Fruit fly (Drosophila melanogaster) whole organism, embryonic: Measurements from ENCODE around the gene CG1463.
A peak's percentile ranks its signal among the peaks of the same experiment; 100 is the strongest.

Experiments
- BtbVII ChIP-seq: fragments of 200-800 bp; sonication (Bioruptor generic); optimal IDR thresholded peaks from 3 replicates; lab custom pipeline; 2017; ENCODE audit warnings: missing biosample characterization, mild to moderate bottlenecking, missing genetic modification characterization
- CG10654 ChIP-seq: fragments of 200-800 bp; sonication (Bioruptor generic); optimal IDR thresholded peaks from 2 replicates; lab custom pipeline; 2016; ENCODE audit warnings: missing biosample characterization, missing genetic modification characterization
- CG11398 ChIP-seq: fragments of 200-800 bp; sonication (Bioruptor generic); optimal IDR thresholded peaks from 2 replicates; lab custom pipeline; 2016; ENCODE audit warnings: missing biosample characterization, missing genetic modification characterization
- CG11504 ChIP-seq: fragments of 200-800 bp; sonication (Bioruptor generic); optimal IDR thresholded peaks from 3 replicates; lab custom pipeline; 2019; ENCODE audit warnings: missing biosample characterization, mild to moderate bottlenecking, missing genetic modification characterization, moderate library complexity
- CG11723 ChIP-seq: fragments of 200-800 bp; sonication (Bioruptor generic); optimal IDR thresholded peaks from 2 replicates; lab custom pipeline; 2017; ENCODE audit warnings: missing biosample characterization, mild to moderate bottlenecking, missing genetic modification characterization
- CG12391 ChIP-seq: fragments of 200-800 bp; sonication (Bioruptor generic); optimal IDR thresholded peaks from 3 replicates; lab custom pipeline; 2018; ENCODE audit warnings: missing biosample characterization, mild to moderate bottlenecking, missing genetic modification characterization, moderate library complexity
- CG13287 ChIP-seq: fragments of 200-800 bp; sonication (Bioruptor generic); IDR thresholded peaks from 2 replicates; pipeline ENCODE4 v1.3.6; 2022; ENCODE audit warnings: missing biosample characterization, missing genetic modification characterization; ENCODE audit not compliant: partially characterized antibody
- CG14441 ChIP-seq: fragments of 200-800 bp; sonication (Bioruptor generic); IDR thresholded peaks from 2 replicates; pipeline ENCODE4 v1.3.6; 2022; ENCODE audit warnings: missing biosample characterization, missing genetic modification characterization
- CG16779 ChIP-seq: fragments of 200-800 bp; sonication (Bioruptor generic); IDR thresholded peaks from 2 replicates; pipeline ENCODE4 v1.3.6; 2022; ENCODE audit warnings: missing biosample characterization, missing genetic modification characterization
- CG17385 ChIP-seq: fragments of 200-800 bp; sonication (Bioruptor generic); optimal IDR thresholded peaks from 3 replicates; lab custom pipeline; 2018; ENCODE audit warnings: missing biosample characterization, mild to moderate bottlenecking, missing genetic modification characterization
- CG18619 ChIP-seq: fragments of 200-800 bp; sonication (Bioruptor generic); optimal IDR thresholded peaks from 3 replicates; lab custom pipeline; 2017; ENCODE audit warnings: missing biosample characterization, mild to moderate bottlenecking, missing genetic modification characterization
- CG30020 ChIP-seq: fragments of 200-800 bp; optimal IDR thresholded peaks from 2 replicates; lab custom pipeline; 2019; ENCODE audit warnings: missing biosample characterization, mild to moderate bottlenecking, missing genetic modification characterization, moderate library complexity
- CG33213 ChIP-seq: fragments of 200-800 bp; sonication (Bioruptor generic); optimal IDR thresholded peaks from 3 replicates; lab custom pipeline; 2016; ENCODE audit warnings: missing biosample characterization, missing genetic modification characterization
- CG3726 ChIP-seq: fragments of 200-800 bp; sonication (Bioruptor generic); IDR thresholded peaks from 3 replicates; pipeline ENCODE4, ENCODE4 v1.3.6; 2022; ENCODE audit warnings: missing biosample characterization, missing genetic modification characterization
- CG6272 ChIP-seq: fragments of 200-800 bp; sonication (Bioruptor generic); IDR thresholded peaks from 2 replicates; pipeline ENCODE4 v1.3.6; 2022; ENCODE audit warnings: missing biosample characterization, missing genetic modification characterization
- CG7928 ChIP-seq: fragments of 200-800 bp; sonication (Bioruptor generic); optimal IDR thresholded peaks from 2 replicates; lab custom pipeline; 2017; ENCODE audit warnings: missing biosample characterization, mild to moderate bottlenecking, missing genetic modification characterization
- CG8478 ChIP-seq: fragments of >200 bp; optimal IDR thresholded peaks from 2 replicates; lab custom pipeline; 2018
- CG8924 ChIP-seq: fragments of 200-800 bp; optimal IDR thresholded peaks from 3 replicates; lab custom pipeline; 2019; ENCODE audit warnings: missing biosample characterization, mild to moderate bottlenecking, missing genetic modification characterization, moderate library complexity
- CG9437 ChIP-seq: fragments of 200-800 bp; sonication (Bioruptor generic); optimal IDR thresholded peaks from 2 replicates; lab custom pipeline; 2018; ENCODE audit warnings: missing biosample characterization, mild to moderate bottlenecking, missing genetic modification characterization
- CG9609 ChIP-seq: fragments of 200-800 bp; sonication (Bioruptor generic); optimal IDR thresholded peaks from 3 replicates; lab custom pipeline; 2016; ENCODE audit warnings: missing biosample characterization, missing genetic modification characterization
- CrebB ChIP-seq: fragments of 200-800 bp; sonication (Bioruptor generic); optimal IDR thresholded peaks from 3 replicates; lab custom pipeline; 2018; ENCODE audit warnings: missing biosample characterization, mild to moderate bottlenecking, missing genetic modification characterization
- Dll ChIP-seq: fragments of 200-800 bp; sonication (Bioruptor generic); IDR thresholded peaks from 4 replicates; pipeline ENCODE4 v1.3.6; 2022; ENCODE audit warnings: missing biosample characterization, missing genetic modification characterization; ENCODE audit not compliant: partially characterized antibody
- Drgx ChIP-seq: fragments of 200-800 bp; sonication (Bioruptor generic); IDR thresholded peaks from 2 replicates; pipeline ENCODE4 v1.3.6; 2022; ENCODE audit warnings: missing biosample characterization, missing genetic modification characterization
- Hand ChIP-seq: fragments of 200-800 bp; sonication (Bioruptor generic); optimal IDR thresholded peaks from 2 replicates; lab custom pipeline; 2017; ENCODE audit warnings: mild to moderate bottlenecking, missing biosample characterization, missing genetic modification reagents, missing genetic modification characterization
- Hr3 ChIP-seq: fragments of 200-800 bp; sonication (Bioruptor generic); optimal IDR thresholded peaks from 3 replicates; lab custom pipeline; 2016; ENCODE audit warnings: missing biosample characterization, missing genetic modification characterization
- Hr51 ChIP-seq, 2 experiments: fragments of 200-800 bp; sonication (Bioruptor generic); optimal IDR thresholded peaks; 2 replicates in 1 of 2; 3 replicates in 1 of 2; lab custom pipeline; 2016 to 2018; ENCODE audit warnings: missing biosample characterization in 2 of 2, missing genetic modification characterization in 2 of 2, mild to moderate bottlenecking in 1 of 2, moderate library complexity in 1 of 2
- Med ChIP-seq: fragments of 200-800 bp; sonication (Bioruptor generic); peaks from one replicate; lab custom pipeline; 2016; ENCODE audit warnings: missing biosample characterization, missing genetic modification characterization, mild to moderate bottlenecking, inconsistent platforms, moderate library complexity
- Mes4 ChIP-seq: fragments of 200-800 bp; sonication (Bioruptor generic); optimal IDR thresholded peaks from 2 replicates; lab custom pipeline; 2016; ENCODE audit warnings: missing biosample characterization, missing genetic modification characterization
- NC2β ChIP-seq: fragments of 200-800 bp; sonication (Bioruptor generic); optimal IDR thresholded peaks from 2 replicates; lab custom pipeline; 2016; ENCODE audit warnings: missing biosample characterization, missing genetic modification characterization
- Nf-YA ChIP-seq: fragments of 200-800 bp; sonication (Bioruptor generic); IDR thresholded peaks from 2 replicates; pipeline ENCODE4 v1.3.6; 2022; ENCODE audit warnings: missing biosample characterization, missing genetic modification characterization
- NfI ChIP-seq: fragments of 200-800 bp; sonication (Bioruptor generic); optimal IDR thresholded peaks from 3 replicates; lab custom pipeline; 2018; ENCODE audit warnings: missing biosample characterization, mild to moderate bottlenecking, missing genetic modification characterization, moderate library complexity
- Oaz ChIP-seq: fragments of 200-800 bp; sonication (Bioruptor generic); IDR thresholded peaks from 2 replicates; pipeline ENCODE4 v1.3.6; 2022; ENCODE audit warnings: missing biosample characterization, missing genetic modification characterization
- Oli ChIP-seq: fragments of 200-800 bp; sonication (Bioruptor generic); optimal IDR thresholded peaks from 2 replicates; lab custom pipeline; 2018; ENCODE audit warnings: missing biosample characterization, mild to moderate bottlenecking, missing genetic modification characterization, moderate library complexity
- Xrp1 ChIP-seq: fragments of 200-800 bp; sonication (Bioruptor generic); IDR thresholded peaks from 2 replicates; pipeline ENCODE4 v1.3.6; 2022; ENCODE audit warnings: missing biosample characterization, missing genetic modification characterization
- bbx ChIP-seq: fragments of 200-800 bp; sonication (Bioruptor generic); IDR thresholded peaks from 2 replicates; pipeline ENCODE4 v1.3.6; 2022; ENCODE audit warnings: missing biosample characterization, missing genetic modification characterization; ENCODE audit not compliant: partially characterized antibody
- cas ChIP-seq: fragments of 200-800 bp; sonication (Bioruptor generic); IDR thresholded peaks from 2 replicates; pipeline ENCODE4 v1.3.6; 2022; ENCODE audit warnings: missing biosample characterization, missing genetic modification characterization
- caup ChIP-seq: fragments of 200-800 bp; sonication (Bioruptor generic); optimal IDR thresholded peaks from 3 replicates; lab custom pipeline; 2017; ENCODE audit warnings: missing biosample characterization, mild to moderate bottlenecking, missing genetic modification characterization, moderate library complexity; ENCODE audit not compliant: severe bottlenecking
- chif ChIP-seq, 2 experiments: fragments of 200-800 bp; sonication (Bioruptor generic); optimal IDR thresholded peaks; 3 replicates each; lab custom pipeline; 2016; ENCODE audit warnings: missing biosample characterization in 2 of 2, missing genetic modification characterization in 2 of 2
- eyg ChIP-seq: fragments of 200-800 bp; sonication (Bioruptor generic); optimal IDR thresholded peaks from 3 replicates; lab custom pipeline; 2016; ENCODE audit warnings: missing biosample characterization, missing genetic modification characterization
- gce ChIP-seq: fragments of 200-800 bp; sonication (Bioruptor generic); IDR thresholded peaks from 3 replicates; pipeline ENCODE4 v1.3.6; 2022; ENCODE audit warnings: missing biosample characterization, missing genetic modification characterization
- hbn ChIP-seq: fragments of 200-800 bp; sonication (Bioruptor generic); IDR thresholded peaks from 2 replicates; pipeline ENCODE4 v1.3.6; 2022; ENCODE audit warnings: missing biosample characterization, missing genetic modification characterization; ENCODE audit not compliant: partially characterized antibody
- kay ChIP-seq: fragments of 200-800 bp; sonication (Bioruptor generic); optimal IDR thresholded peaks from 2 replicates; lab custom pipeline; 2016; ENCODE audit warnings: missing biosample characterization, missing genetic modification characterization
- maf-S ChIP-seq: fragments of 200-800 bp; sonication (Bioruptor generic); optimal IDR thresholded peaks from 2 replicates; lab custom pipeline; 2016; ENCODE audit warnings: missing biosample characterization, missing genetic modification characterization
- pnt ChIP-seq: fragments of 200-800 bp; sonication (Bioruptor generic); optimal IDR thresholded peaks from 3 replicates; lab custom pipeline; 2016; ENCODE audit warnings: missing biosample characterization, missing genetic modification characterization
- salm ChIP-seq: fragments of 200-800 bp; sonication (Bioruptor generic); optimal IDR thresholded peaks from 2 replicates; lab custom pipeline; 2018; ENCODE audit warnings: missing biosample characterization, mild to moderate bottlenecking, missing genetic modification characterization
- slbo ChIP-seq: fragments of 200-800 bp; sonication (Bioruptor generic); IDR thresholded peaks from 2 replicates; pipeline ENCODE4 v1.3.6; 2022; ENCODE audit warnings: missing biosample characterization, missing genetic modification characterization
- tin ChIP-seq: fragments of 200-800 bp; sonication (Bioruptor generic); optimal IDR thresholded peaks from 3 replicates; lab custom pipeline; 2016; ENCODE audit warnings: missing biosample characterization, missing genetic modification characterization
- vfl ChIP-seq: fragments of 200-800 bp; sonication (Bioruptor generic); optimal IDR thresholded peaks from 2 replicates; lab custom pipeline; 2016; ENCODE audit warnings: missing biosample characterization, missing genetic modification characterization
- wdn ChIP-seq: fragments of 200-800 bp; sonication (Bioruptor generic); IDR thresholded peaks from 2 replicates; pipeline ENCODE4 v1.3.6; 2022; ENCODE audit warnings: missing biosample characterization, missing genetic modification characterization

CG1463 gene

DNA sequence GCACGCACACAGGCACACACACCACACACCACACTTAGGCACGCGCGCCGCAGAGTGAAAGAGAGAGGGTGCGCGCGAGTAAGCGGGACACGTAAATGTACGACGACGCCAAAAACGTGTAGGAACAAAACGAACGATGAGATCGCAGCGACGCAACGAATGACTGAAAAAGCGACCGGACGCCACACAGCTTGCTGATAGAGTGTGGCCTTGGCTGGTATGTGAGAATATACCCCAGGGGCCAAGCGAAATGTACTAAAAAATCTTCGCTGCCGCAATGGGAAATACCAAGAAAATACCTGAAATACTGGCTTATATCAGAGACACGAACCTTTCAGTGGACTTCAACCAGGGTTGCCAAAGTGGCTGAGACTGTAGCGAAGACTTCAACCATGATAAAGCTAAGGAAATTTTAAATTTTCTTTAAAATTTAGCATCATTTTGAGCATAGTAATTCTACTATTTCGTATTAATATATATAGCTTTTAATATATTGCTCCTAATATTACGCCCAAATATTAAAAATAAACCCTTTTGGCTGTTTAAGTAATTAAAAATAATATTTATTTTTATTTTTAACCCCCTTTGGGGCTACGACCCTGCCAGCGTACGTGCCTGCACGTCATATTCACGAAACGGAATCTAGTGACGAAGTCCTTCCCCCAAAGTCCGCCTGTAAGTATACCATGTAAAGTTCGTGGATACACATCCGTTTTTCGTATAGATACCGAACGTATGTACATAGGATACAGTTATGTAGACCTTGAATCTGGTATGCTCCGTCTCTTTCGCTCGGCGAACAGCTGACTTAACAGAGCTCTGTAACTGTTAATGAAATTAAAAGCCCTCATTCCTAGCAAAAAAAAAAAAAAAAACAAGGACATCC is 28.2 kb downstream of the CG1463 start, which contains the start of gene Pits (continued):
- TF ChIP-seq CG8924 (peak; percentile 74), Xrp1 (GFP tag; lab: Robert Waterston, UW) (peak; percentile 32; the same call in 1 of the 2 replicates), CG18619 (GFP tag; lab: Kevin White, UChicago) (peak; percentile 26), Med (GFP tag; lab: Kevin White, UChicago) (peak; percentile 94), bbx (GFP tag; lab: Robert Waterston, UW) (peak; percentile 71), wdn (GFP tag; lab: Robert Waterston, UW) (0 out of 2 replicates have a peak, but pooled peaks have one; percentile 22), CG9609 (GFP tag; lab: Kevin White, UChicago) (no peak), Oaz (GFP tag; lab: Robert Waterston, UW) (peak; percentile 11; the same call in 1 of the 2 replicates), pnt (GFP tag; lab: Kevin White, UChicago) (no peak), CG17385 (GFP tag; lab: Kevin White, UChicago) (peak; percentile 37), CG14441 (GFP tag; lab: Robert Waterston, UW) (peak; percentile 55), hbn (0 out of 2 replicates have a peak, but pooled peaks have one; percentile 30), CG12391 (peak; percentile 55), kay (GFP tag; lab: Kevin White, UChicago) (no peak), NC2β (GFP tag; lab: Kevin White, UChicago) (peak; percentile 49), CG8478 (lab: Kevin White, UChicago) (no peak), cas (GFP tag; lab: Robert Waterston, UW) (no peak; the same call in 1 of the 2 replicates), maf-S (peak; percentile 49), caup (GFP tag; lab: Kevin White, UChicago) (peak; percentile 75), eyg (GFP tag; lab: Kevin White, UChicago) (no peak), Drgx (GFP tag; lab: Robert Waterston, UW) (peak; percentile 29), tin (GFP tag; lab: Kevin White, UChicago) (peak; percentile 17), CG13287 (peak; percentile 70), CG10654 (peak; percentile 4), CG6272 (no peak), CG33213 (GFP tag; lab: Kevin White, UChicago) (peak; percentile 87), NfI (GFP tag; lab: Kevin White, UChicago) (no peak), CG30020 (tag; lab: Kevin White, UChicago) (peak; percentile 42), CrebB (tag; lab: Kevin White, UChicago) (peak; percentile 82), CG9437 (peak; percentile 24), CG3726 (no peak), CG11398 (GFP tag; lab: Kevin White, UChicago) (peak; percentile 53), slbo (GFP tag; lab: Robert Waterston, UW) (peak; percentile 65), CG16779 (GFP tag; lab: Robert Waterston, UW) (peak; percentile 73), CG11504 (tag; lab: Kevin White, UChicago) (peak; percentile 61), Hr3 (peak; percentile 16), Dll (no peak), vfl (GFP tag; lab: Kevin White, UChicago) (no peak), CG11723 (GFP tag; lab: Kevin White, UChicago) (peak; percentile 15), salm (no peak), Oli (tag; lab: Kevin White, UChicago) (peak; percentile 34), BtbVII (GFP tag; lab: Kevin White, UChicago) (peak; percentile 59), Mes4 (GFP tag; lab: Kevin White, UChicago) (peak; percentile 40), Hand (GFP tag; lab: Kevin White, UChicago) (peak; percentile 58), Nf-YA (GFP tag; lab: Robert Waterston, UW) (no peak), chif (GFP tag; optimal IDR thresholded peaks at IDR 0.05; lab: Kevin White, UChicago) (no peak), Hr51 (GFP tag; optimal IDR thresholded peaks at IDR 0.05; lab: Kevin White, UChicago) (peak; percentile 18 to 45), gce (GFP tag; lab: Robert Waterston, UW) (peak; percentile 52; the same call in 2 of the 3 replicates), CG7928 (GFP tag; lab: Kevin White, UChicago) (peak; percentile 65)
